Worm (Caenorhabditis elegans): ENCODE measurements around the gene cal-1.

Gene cal-1

ce11 chrV:12553286-12553725 is 36.3 kb upstream of the cal-1 start:
- peak; percentile 89 for TF ChIP-seq nhr-23 (tag; optimal IDR thresholded peaks at IDR 0.05)
- no peak for TF ChIP-seq ztf-11 (tag; optimal IDR thresholded peaks at IDR 0.05)
- peak; percentile 97 to 99 (median 99) for TF ChIP-seq elt-3 (tag; optimal IDR thresholded peaks at IDR 0.05)
- no peak for TF ChIP-seq pha-4 (tag; optimal IDR thresholded peaks at IDR 0.05)
- peak; percentile 13 for TF ChIP-seq mml-1 (tag; optimal IDR thresholded peaks at IDR 0.05)
- TF ChIP-seq hmg-11 (tag; optimal IDR thresholded peaks at IDR 0.05): no peak
- TF ChIP-seq nhr-43 (tag; optimal IDR thresholded peaks at IDR 0.05; ENCODE audit: poor library complexity, severe bottlenecking): peak; percentile 81
- peak; percentile 11 for TF ChIP-seq ceh-28 (tag; optimal IDR thresholded peaks at IDR 0.05)
- TF ChIP-seq tbx-2 (tag; optimal IDR thresholded peaks at IDR 0.05): peak; percentile 26
- TF ChIP-seq unc-39 (tag; optimal IDR thresholded peaks at IDR 0.05): no peak
- no peak for TF ChIP-seq ZK546.5 (tag; optimal IDR thresholded peaks at IDR 0.05)
- TF ChIP-seq nhr-25 (tag; optimal IDR thresholded peaks at IDR 0.05): peak; percentile 13

- TF ChIP-seq pha-4 (tag; optimal IDR thresholded peaks at IDR 0.05) (no peak), nhr-25 (tag; optimal IDR thresholded peaks at IDR 0.05) (peak; percentile 2), nhr-23 (tag; optimal IDR thresholded peaks at IDR 0.05) (no peak), ceh-28 (tag; optimal IDR thresholded peaks at IDR 0.05) (no peak), lin-39 (tag; optimal IDR thresholded peaks at IDR 0.05) (peak; percentile 41), fkh-2 (tag; optimal IDR thresholded peaks at IDR 0.05) (no peak), ama-1 (optimal IDR thresholded peaks at IDR 0.05) (peak; percentile 90)
Measured at ce11 chrV:12552671-12553212, 35.7 kb upstream of the cal-1 start, which contains the start of gene F45D3.4. F45D3.4 (minus strand) TSS chrV:12553191.

ce11 chrV:12551638-12552478 is 34.8 kb upstream of the cal-1 start:
- no peak for TF ChIP-seq ceh-9 (tag; optimal IDR thresholded peaks at IDR 0.05)
- no peak for TF ChIP-seq nhr-67 (tag; optimal IDR thresholded peaks at IDR 0.05)
- peak; percentile 58 for TF ChIP-seq nhr-76 (tag; optimal IDR thresholded peaks at IDR 0.05)
- peak; percentile 80 for TF ChIP-seq ama-1 (optimal IDR thresholded peaks at IDR 0.05)
- peak; percentile 80 for TF ChIP-seq nhr-28 (tag; optimal IDR thresholded peaks at IDR 0.05)
- TF ChIP-seq hmg-11 (tag; optimal IDR thresholded peaks at IDR 0.05): no peak
- no peak for TF ChIP-seq nhr-12 (tag; optimal IDR thresholded peaks at IDR 0.05)
- no peak for TF ChIP-seq egl-27 (tag; optimal IDR thresholded peaks at IDR 0.05)
- TF ChIP-seq fkh-10 (GFP tag; optimal IDR thresholded peaks at IDR 0.05): no peak
- no peak for TF ChIP-seq zag-1 (tag; optimal IDR thresholded peaks at IDR 0.05)
- no peak for TF ChIP-seq aly-2 (tag; optimal IDR thresholded peaks at IDR 0.05)
- no peak for TF ChIP-seq elt-1 (tag; optimal IDR thresholded peaks at IDR 0.05)
- TF ChIP-seq lin-39 (tag; optimal IDR thresholded peaks at IDR 0.05): no peak
- TF ChIP-seq unc-39 (tag; optimal IDR thresholded peaks at IDR 0.05): no peak
- TF ChIP-seq lsy-12 (tag; optimal IDR thresholded peaks at IDR 0.05): no peak
- TF ChIP-seq pqm-1 (tag; optimal IDR thresholded peaks at IDR 0.05): no peak
- no peak for TF ChIP-seq fos-1 (tag; optimal IDR thresholded peaks at IDR 0.05)
- no peak for TF ChIP-seq ztf-4 (tag; optimal IDR thresholded peaks at IDR 0.05)
- TF ChIP-seq ceh-28 (tag; optimal IDR thresholded peaks at IDR 0.05): no peak
- no peak for TF ChIP-seq snpc-4 (tag; optimal IDR thresholded peaks at IDR 0.05)
- TF ChIP-seq jun-1 (tag; optimal IDR thresholded peaks at IDR 0.05): no peak
- no peak for TF ChIP-seq nhr-11 (tag; optimal IDR thresholded peaks at IDR 0.05)
- TF ChIP-seq elt-3 (tag; optimal IDR thresholded peaks at IDR 0.05): peak in 1 of 3 experiments; percentile 62
- no peak for TF ChIP-seq nhr-23 (tag; optimal IDR thresholded peaks at IDR 0.05)
- TF ChIP-seq mml-1 (tag; optimal IDR thresholded peaks at IDR 0.05): no peak
- no peak for TF ChIP-seq nhr-77 (tag; optimal IDR thresholded peaks at IDR 0.05)
- TF ChIP-seq daf-12 (tag; optimal IDR thresholded peaks at IDR 0.05): no peak
- TF ChIP-seq nhr-237 (tag; optimal IDR thresholded peaks at IDR 0.05): no peak
- no peak for TF ChIP-seq ZK546.5 (tag; optimal IDR thresholded peaks at IDR 0.05)
- peak; percentile 3 for TF ChIP-seq tbx-2 (tag; optimal IDR thresholded peaks at IDR 0.05)
- no peak for TF ChIP-seq R02D3.7 (tag; optimal IDR thresholded peaks at IDR 0.05)
- TF ChIP-seq mdl-1 (tag; optimal IDR thresholded peaks at IDR 0.05): no peak
- peak; percentile 66 for TF ChIP-seq nhr-43 (tag; optimal IDR thresholded peaks at IDR 0.05; ENCODE audit: poor library complexity, severe bottlenecking)
- TF ChIP-seq fkh-2 (tag; optimal IDR thresholded peaks at IDR 0.05): no peak
- TF ChIP-seq nhr-25 (tag; optimal IDR thresholded peaks at IDR 0.05): peak; percentile 43
- TF ChIP-seq sea-2 (GFP tag; optimal IDR thresholded peaks at IDR 0.05): no peak
- peak; percentile 10 for TF ChIP-seq unc-62 (GFP tag; optimal IDR thresholded peaks at IDR 0.05)
- no peak for TF ChIP-seq skn-1 (tag; optimal IDR thresholded peaks at IDR 0.05)
- no peak for TF ChIP-seq lin-15B (tag; optimal IDR thresholded peaks at IDR 0.05)
- no peak for TF ChIP-seq eor-1 (tag; optimal IDR thresholded peaks at IDR 0.05)
- no peak for TF ChIP-seq pha-4 (tag; optimal IDR thresholded peaks at IDR 0.05)
- no peak for TF ChIP-seq elt-2 (tag; optimal IDR thresholded peaks at IDR 0.05)
- TF ChIP-seq ceh-82 (tag; optimal IDR thresholded peaks at IDR 0.05): no peak
- TF ChIP-seq egl-5 (tag; optimal IDR thresholded peaks at IDR 0.05): no peak
- no peak for TF ChIP-seq ceh-16 (tag; optimal IDR thresholded peaks at IDR 0.05)

Measured in whole organism, L3 larva.